Worm (Caenorhabditis elegans) whole organism, early embryonic: ENCODE measurements around the gene Y39B6A.5.

Experiments used
- aly-1 ChIP-seq: sonication (generic microtip); optimal IDR thresholded peaks from 2 replicates; lab custom pipeline; 2016; ENCODE audit warnings: missing genetic modification characterization, missing compliant biosample characterization
- ama-1 ChIP-seq: fragments of 150-350 bp; optimal IDR thresholded peaks from 2 replicates; lab custom pipeline; 2014
- ceh-36 ChIP-seq: sonication (generic microtip); optimal IDR thresholded peaks from 2 replicates; lab custom pipeline; 2016; ENCODE audit warnings: missing genetic modification characterization, inconsistent platforms, missing compliant biosample characterization
- ets-7 ChIP-seq: sonication (generic microtip); optimal IDR thresholded peaks from 2 replicates; lab custom pipeline; 2016; ENCODE audit warnings: missing genotype, missing genetic modification characterization, missing compliant biosample characterization
- flt-1 ChIP-seq: fragments of 200-800 bp; sonication (Bioruptor generic); IDR thresholded peaks from 2 replicates; pipeline ENCODE4 v1.3.6; 2022; ENCODE audit warnings: missing genetic modification characterization, missing compliant biosample characterization
- hmg-4 ChIP-seq: fragments of 200-800 bp; sonication (Bioruptor generic); optimal IDR thresholded peaks from 2 replicates; lab custom pipeline; 2018; ENCODE audit warnings: mild to moderate bottlenecking, missing genetic modification characterization, missing compliant biosample characterization
- hnd-1 ChIP-seq: sonication (generic microtip); optimal IDR thresholded peaks from 2 replicates; lab custom pipeline; 2016; ENCODE audit warnings: missing genetic modification characterization, missing compliant biosample characterization
- tbx-11 ChIP-seq: fragments of 200-800 bp; sonication (Bioruptor generic); IDR thresholded peaks from 2 replicates; pipeline ENCODE4 v1.3.6; 2022; ENCODE audit warnings: missing genetic modification characterization, missing compliant biosample characterization
- tra-4 ChIP-seq: sonication (generic microtip); optimal IDR thresholded peaks from 2 replicates; lab custom pipeline; 2017; ENCODE audit warnings: missing genetic modification characterization, missing compliant biosample characterization

ce11 chrV:19153806-19154205, 4.9 kb downstream of the Y39B6A.5 start, which contains the start of gene tsp-13:
- TF ChIP-seq hnd-1 (tag; lab: Kevin White, UChicago) (no peak), tra-4 (no peak), ama-1 (lab: Kevin White, UChicago) (no peak), tbx-11 (GFP tag; lab: Robert Waterston, UW) (no peak), hmg-4 (GFP tag; lab: Kevin White, UChicago) (no peak), ceh-36 (no peak), flt-1 (no peak), aly-1 (tag; lab: Kevin White, UChicago) (no peak), ets-7 (no peak)
